Fruit fly (Drosophila melanogaster): ENCODE data around the gene Taf1.

DNA sequence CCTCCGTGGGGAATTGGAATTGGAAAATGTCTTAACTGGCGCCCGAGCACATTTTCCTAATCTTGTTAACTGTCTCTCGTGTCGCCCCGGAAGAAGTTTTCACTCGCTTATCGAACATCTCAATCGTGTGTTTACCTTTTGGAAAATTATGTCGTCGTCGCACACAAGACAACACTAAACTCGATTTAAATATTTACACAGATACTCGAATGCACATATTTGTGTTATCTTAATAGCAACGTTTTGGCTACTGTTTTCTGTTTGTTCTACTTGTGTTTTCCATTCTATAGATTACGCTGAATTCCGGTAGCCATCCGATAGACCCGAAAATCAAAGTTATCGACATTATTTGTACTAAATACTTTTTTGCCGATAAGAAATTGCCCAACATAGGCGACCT, 20.6 kb downstream of the Taf1 start:
- no peak for TF ChIP-seq YL-1 (GFP tag; optimal IDR thresholded peaks at IDR 0.05)
- no peak for TF ChIP-seq Atf3 (GFP tag; optimal IDR thresholded peaks at IDR 0.05)
- TF ChIP-seq Poxn (GFP tag; IDR thresholded peaks at IDR 0.05): no peak

Measured in whole organism, embryonic.